Worm (Caenorhabditis elegans) whole organism, L1 larva: ENCODE data around the gene nfyc-1.
A peak's percentile ranks its signal among the peaks of the same experiment; 100 is the strongest.

Source experiments
- C04F5.9 ChIP-seq: sonication (generic microtip); optimal IDR thresholded peaks from 2 replicates; lab custom pipeline; 2016; ENCODE audit warnings: missing genetic modification characterization, missing compliant biosample characterization
- C16A3.4 ChIP-seq: fragments of 150-350 bp; optimal IDR thresholded peaks from 2 replicates; lab custom pipeline; 2014; ENCODE audit warnings: missing biosample characterization, missing genetic modification characterization
- F16B12.6 ChIP-seq: fragments of 150-350 bp; optimal IDR thresholded peaks from 2 replicates; lab custom pipeline; 2014; ENCODE audit warnings: missing biosample characterization, missing genetic modification characterization
- aha-1 ChIP-seq: fragments of 150-350 bp; optimal IDR thresholded peaks from 2 replicates; lab custom pipeline; 2014; ENCODE audit warnings: missing biosample characterization, missing genetic modification characterization
- alr-1 ChIP-seq: fragments of 200-800 bp; sonication (Bioruptor generic); optimal IDR thresholded peaks from 2 replicates; lab custom pipeline; 2018; ENCODE audit warnings: borderline replicate concordance, mild to moderate bottlenecking, missing genetic modification characterization, missing compliant biosample characterization
- ama-1 ChIP-seq: fragments of 150-350 bp; optimal IDR thresholded peaks from 2 replicates; lab custom pipeline; 2014
- blmp-1 ChIP-seq: fragments of 150-350 bp; optimal IDR thresholded peaks from 2 replicates; lab custom pipeline; 2014; ENCODE audit warnings: missing biosample characterization, missing genetic modification characterization
- ceh-63 ChIP-seq: fragments of 200-800 bp; sonication (Bioruptor generic); optimal IDR thresholded peaks from 2 replicates; lab custom pipeline; 2018; ENCODE audit warnings: mild to moderate bottlenecking, missing genetic modification characterization, missing compliant biosample characterization
- ceh-90 ChIP-seq: sonication (generic microtip); optimal IDR thresholded peaks from 2 replicates; lab custom pipeline; 2016; ENCODE audit warnings: missing genetic modification characterization, missing compliant biosample characterization
- ces-1 ChIP-seq: fragments of 150-350 bp; optimal IDR thresholded peaks from 2 replicates; lab custom pipeline; 2014; ENCODE audit warnings: missing biosample characterization, missing genetic modification reagents, missing genetic modification characterization
- dpl-1 ChIP-seq, 3 experiments: fragments of 150-350 bp in 2 of 3; sonication (generic microtip) in 1 of 3; optimal IDR thresholded peaks; 2 replicates each; lab custom pipeline; 2014 to 2017; ENCODE audit warnings: missing biosample characterization in 3 of 3, missing genetic modification characterization in 3 of 3, missing genetic modification reagents in 3 of 3
- dsc-1 ChIP-seq: sonication (generic microtip); optimal IDR thresholded peaks from 2 replicates; lab custom pipeline; 2016; ENCODE audit warnings: mild to moderate bottlenecking, missing genetic modification characterization, missing compliant biosample characterization
- efl-3 ChIP-seq: fragments of 200-800 bp; sonication (Bioruptor generic); optimal IDR thresholded peaks from 2 replicates; lab custom pipeline; 2018; ENCODE audit warnings: mild to moderate bottlenecking, missing genetic modification characterization, missing compliant biosample characterization
- egl-27 ChIP-seq, 2 experiments: fragments of 150-350 bp in 1 of 2; sonication (generic microtip); optimal IDR thresholded peaks; 3 replicates each; lab custom pipeline; 2017 to 2018; ENCODE audit warnings: missing biosample characterization in 2 of 2, missing genetic modification characterization in 2 of 2, missing genetic modification reagents in 2 of 2
- elt-2 ChIP-seq: sonication (generic microtip); optimal IDR thresholded peaks from 2 replicates; lab custom pipeline; 2016; ENCODE audit warnings: missing genetic modification characterization, mild to moderate bottlenecking, inconsistent platforms, missing compliant biosample characterization, missing genetic modification reagents
- elt-3 ChIP-seq, 6 experiments: fragments of 150-350 bp in 1 of 6; sonication (generic microtip); optimal IDR thresholded peaks; 2 replicates each; lab custom pipeline; 2017 to 2018; ENCODE audit warnings: missing biosample characterization in 6 of 6, missing genetic modification characterization in 6 of 6, inconsistent platforms in 1 of 6
- fkh-10 ChIP-seq: sonication (generic microtip); optimal IDR thresholded peaks from 2 replicates; lab custom pipeline; 2017; ENCODE audit warnings: missing biosample characterization, missing genetic modification reagents, missing genetic modification characterization
- fkh-4 ChIP-seq: sonication (generic microtip); optimal IDR thresholded peaks from 2 replicates; lab custom pipeline; 2016; ENCODE audit warnings: missing compliant biosample characterization, missing genetic modification characterization, borderline replicate concordance
- fkh-8 ChIP-seq: sonication (generic microtip); optimal IDR thresholded peaks from 2 replicates; lab custom pipeline; 2016; ENCODE audit warnings: mild to moderate bottlenecking, missing genetic modification characterization, missing compliant biosample characterization
- grh-1 ChIP-seq: fragments of 200-800 bp; sonication (Bioruptor generic); IDR thresholded peaks from 2 replicates; pipeline ENCODE4 v1.3.6; 2022; ENCODE audit warnings: missing genetic modification reagents, missing genetic modification characterization, missing compliant biosample characterization
- hpl-2 ChIP-seq: fragments of 150-350 bp; optimal IDR thresholded peaks from 2 replicates; lab custom pipeline; 2014; ENCODE audit warnings: missing biosample characterization, missing genetic modification reagents, missing genetic modification characterization
- isw-1 ChIP-seq: fragments of 200-800 bp; sonication (Bioruptor generic); IDR thresholded peaks from 2 replicates; pipeline ENCODE4 v1.3.6; 2022; ENCODE audit warnings: missing genetic modification characterization, missing compliant biosample characterization
- jun-1 ChIP-seq: fragments of 150-350 bp; optimal IDR thresholded peaks from 2 replicates; lab custom pipeline; 2014; ENCODE audit warnings: missing biosample characterization, missing genetic modification reagents, missing genetic modification characterization
- lin-13 ChIP-seq: fragments of 150-350 bp; optimal IDR thresholded peaks from 2 replicates; lab custom pipeline; 2014; ENCODE audit warnings: missing biosample characterization, missing genetic modification reagents, missing genetic modification characterization
- lin-14 ChIP-seq: fragments of 200-800 bp; sonication (Bioruptor generic); optimal IDR thresholded peaks from 2 replicates; lab custom pipeline; 2018; ENCODE audit warnings: mild to moderate bottlenecking, missing genetic modification characterization, moderate library complexity, missing compliant biosample characterization
- lin-15B ChIP-seq: fragments of 150-350 bp; sonication (generic microtip); optimal IDR thresholded peaks from 3 replicates; lab custom pipeline; 2014; ENCODE audit warnings: missing biosample characterization, missing genetic modification characterization
- lin-35 ChIP-seq, 2 experiments: fragments of 150-350 bp; optimal IDR thresholded peaks; 2 replicates each; lab custom pipeline; 2014; ENCODE audit warnings: missing biosample characterization in 2 of 2, missing genetic modification characterization in 2 of 2, missing genetic modification reagents in 2 of 2
- lsy-2 ChIP-seq, 2 experiments: fragments of 150-350 bp; optimal IDR thresholded peaks; 2 replicates each; lab custom pipeline; 2014; ENCODE audit warnings: missing biosample characterization in 2 of 2, missing genetic modification characterization in 2 of 2
- mab-9 ChIP-seq: fragments of 200-800 bp; sonication (Bioruptor generic); IDR thresholded peaks from 2 replicates; pipeline ENCODE4 v1.3.6; 2022; ENCODE audit warnings: missing genetic modification reagents, missing genetic modification characterization, missing compliant biosample characterization
- mep-1 ChIP-seq: fragments of 150-350 bp; optimal IDR thresholded peaks from 2 replicates; lab custom pipeline; 2014; ENCODE audit warnings: missing biosample characterization, missing genetic modification characterization
- nhr-11 ChIP-seq: fragments of 150-350 bp; optimal IDR thresholded peaks from 2 replicates; lab custom pipeline; 2014; ENCODE audit warnings: missing biosample characterization, missing genetic modification characterization
- nhr-20 ChIP-seq: sonication (generic microtip); optimal IDR thresholded peaks from 2 replicates; lab custom pipeline; 2016; ENCODE audit warnings: mild to moderate bottlenecking, missing genetic modification characterization, missing compliant biosample characterization
- nhr-28 ChIP-seq: fragments of 150-350 bp; optimal IDR thresholded peaks from 2 replicates; lab custom pipeline; 2014; ENCODE audit warnings: missing biosample characterization, missing genetic modification characterization
- nhr-47 ChIP-seq: sonication (generic microtip); optimal IDR thresholded peaks from 2 replicates; lab custom pipeline; 2016; ENCODE audit warnings: mild to moderate bottlenecking, missing genetic modification characterization, moderate library complexity, missing compliant biosample characterization
- nhr-76 ChIP-seq: sonication (generic microtip); optimal IDR thresholded peaks from 2 replicates; lab custom pipeline; 2017; ENCODE audit warnings: missing biosample characterization, missing genetic modification characterization
- nhr-84 ChIP-seq: sonication (generic microtip); optimal IDR thresholded peaks from 2 replicates; lab custom pipeline; 2017; ENCODE audit warnings: missing biosample characterization, missing genetic modification characterization
- nhr-85 ChIP-seq: sonication (generic microtip); peaks from one replicate; lab custom pipeline; 2016; ENCODE audit warnings: missing genetic modification characterization, inconsistent platforms, missing compliant biosample characterization
- nhr-90 ChIP-seq: sonication (generic microtip); optimal IDR thresholded peaks from 2 replicates; lab custom pipeline; 2016; ENCODE audit warnings: mild to moderate bottlenecking, missing genetic modification characterization, missing compliant biosample characterization; ENCODE audit not compliant: poor library complexity
- pag-3 ChIP-seq: sonication (generic microtip); optimal IDR thresholded peaks from 2 replicates; lab custom pipeline; 2017; ENCODE audit warnings: missing genetic modification characterization, mild to moderate bottlenecking, missing compliant biosample characterization, antibody characterized with exemption, borderline replicate concordance; ENCODE audit not compliant: insufficient read depth
- pax-3 ChIP-seq: fragments of 200-800 bp; sonication (Bioruptor generic); optimal IDR thresholded peaks from 2 replicates; lab custom pipeline; 2018; ENCODE audit warnings: mild to moderate bottlenecking, missing genetic modification characterization, moderate library complexity, missing compliant biosample characterization
- rnt-1 ChIP-seq: sonication (generic microtip); optimal IDR thresholded peaks from 2 replicates; lab custom pipeline; 2016; ENCODE audit warnings: mild to moderate bottlenecking, missing genetic modification characterization, moderate library complexity, missing compliant biosample characterization
- snu-23 ChIP-seq: sonication (generic microtip); optimal IDR thresholded peaks from 2 replicates; lab custom pipeline; 2016; ENCODE audit warnings: missing genetic modification characterization, missing compliant biosample characterization
- sox-4 ChIP-seq: sonication (generic microtip); optimal IDR thresholded peaks from 2 replicates; lab custom pipeline; 2016; ENCODE audit warnings: missing genetic modification characterization, missing compliant biosample characterization
- sptf-1 ChIP-seq: fragments of 150-350 bp; optimal IDR thresholded peaks from 2 replicates; lab custom pipeline; 2014; ENCODE audit warnings: missing biosample characterization, missing genetic modification characterization
- swsn-7 ChIP-seq: sonication (generic microtip); optimal IDR thresholded peaks from 2 replicates; lab custom pipeline; 2016; ENCODE audit warnings: missing genetic modification characterization, missing compliant biosample characterization
- tbx-2 ChIP-seq: sonication (generic microtip); optimal IDR thresholded peaks from 2 replicates; lab custom pipeline; 2016; ENCODE audit warnings: missing genetic modification characterization, missing compliant biosample characterization
- tlp-1 ChIP-seq: fragments of 150-350 bp; optimal IDR thresholded peaks from 2 replicates; lab custom pipeline; 2014; ENCODE audit warnings: missing biosample characterization, missing genetic modification characterization
- unc-62 ChIP-seq: fragments of 150-350 bp; optimal IDR thresholded peaks from 2 replicates; lab custom pipeline; 2014; ENCODE audit warnings: missing biosample characterization, missing genetic modification reagents, missing genetic modification characterization
- unc-86 ChIP-seq: sonication (generic microtip); optimal IDR thresholded peaks from 2 replicates; lab custom pipeline; 2016; ENCODE audit warnings: missing genetic modification characterization, missing compliant biosample characterization
- vab-15 ChIP-seq: sonication (generic microtip); optimal IDR thresholded peaks from 2 replicates; lab custom pipeline; 2017; ENCODE audit warnings: missing genotype, mild to moderate bottlenecking, missing genetic modification characterization, missing compliant biosample characterization
- xbp-1 ChIP-seq: sonication (generic microtip); optimal IDR thresholded peaks from 2 replicates; lab custom pipeline; 2016; ENCODE audit warnings: missing genetic modification characterization, missing compliant biosample characterization
- zip-4 ChIP-seq: fragments of 200-800 bp; sonication (Bioruptor generic); optimal IDR thresholded peaks from 2 replicates; lab custom pipeline; 2018; ENCODE audit warnings: mild to moderate bottlenecking, missing genetic modification characterization, moderate library complexity, missing compliant biosample characterization
- ztf-11 ChIP-seq, 2 experiments: sonication (generic microtip); optimal IDR thresholded peaks; 2 replicates each; lab custom pipeline; 2016 to 2017; ENCODE audit warnings: missing genetic modification characterization in 2 of 2, missing biosample characterization in 1 of 2, missing compliant biosample characterization in 1 of 2

Gene nfyc-1

ce11 chrII:66322-66721 lies 22.6 kb downstream of the nfyc-1 start:
- no peak for TF ChIP-seq ceh-90
- TF ChIP-seq nhr-90 (tag; lab: Kevin White, UChicago), result peak; percentile 68
- TF ChIP-seq jun-1 (tag; lab: Kevin White, UChicago), result peak; percentile 17
- no peak for TF ChIP-seq unc-62 (GFP tag; lab: Kevin White, UChicago)
- no peak for TF ChIP-seq ama-1 (lab: Kevin White, UChicago)
- no peak for TF ChIP-seq nhr-84 (tag; lab: Kevin White, UChicago)
- TF ChIP-seq grh-1 (GFP tag; lab: Robert Waterston, UW), result peak; percentile 33; the same call in 1 of the 2 replicates
- peak in 3 of 6 experiments; percentile 41 to 63 (median 47) for TF ChIP-seq elt-3 (tag; optimal IDR thresholded peaks at IDR 0.05; lab: Kevin White, UChicago)
- TF ChIP-seq alr-1 (tag; lab: Kevin White, UChicago), result no peak
- no peak for TF ChIP-seq efl-3 (GFP tag; lab: Kevin White, UChicago)
- no peak for TF ChIP-seq fkh-4
- TF ChIP-seq lin-14 (GFP tag; lab: Kevin White, UChicago), result peak; percentile 80
- no peak for TF ChIP-seq hpl-2 (GFP tag; lab: Kevin White, UChicago)
- TF ChIP-seq lin-35 (GFP tag; optimal IDR thresholded peaks at IDR 0.05; lab: Kevin White, UChicago), result peak in 1 of 2 experiments; percentile 62
- TF ChIP-seq C16A3.4 (tag; lab: Kevin White, UChicago), result peak; percentile 21
- no peak for TF ChIP-seq C04F5.9
- peak; percentile 49 for TF ChIP-seq pag-3 (tag; lab: Kevin White, UChicago)
- no peak for TF ChIP-seq tlp-1 (tag; lab: Kevin White, UChicago)
- peak; percentile 79 for TF ChIP-seq mep-1 (tag; lab: Kevin White, UChicago)
- no peak for TF ChIP-seq fkh-8 (tag; lab: Kevin White, UChicago)
- TF ChIP-seq zip-4, result no peak
- TF ChIP-seq nhr-20, result peak; percentile 60
- no peak for TF ChIP-seq ces-1
- no peak for TF ChIP-seq ztf-11 (tag; optimal IDR thresholded peaks at IDR 0.05; lab: Kevin White, UChicago)
- TF ChIP-seq nhr-11 (tag; lab: Kevin White, UChicago), result no peak
- TF ChIP-seq xbp-1 (tag; lab: Kevin White, UChicago), result no peak
- TF ChIP-seq blmp-1 (tag; lab: Kevin White, UChicago), result peak; percentile 88
- TF ChIP-seq dsc-1 (tag; lab: Kevin White, UChicago), result no peak
- TF ChIP-seq dpl-1 (GFP tag; optimal IDR thresholded peaks at IDR 0.05; lab: Kevin White, UChicago), result peak in 2 of 3 experiments; percentile 11 to 34
- peak; percentile 0 for TF ChIP-seq tbx-2
- TF ChIP-seq swsn-7 (tag; lab: Kevin White, UChicago), result peak; percentile 33
- no peak for TF ChIP-seq egl-27 (tag; optimal IDR thresholded peaks at IDR 0.05; lab: Kevin White, UChicago)
- TF ChIP-seq ceh-63 (GFP tag; lab: Kevin White, UChicago), result no peak
- TF ChIP-seq nhr-47 (tag; lab: Kevin White, UChicago), result peak; percentile 54
- peak; percentile 92 for TF ChIP-seq nhr-85 (tag; lab: Kevin White, UChicago)
- TF ChIP-seq nhr-28 (tag; lab: Kevin White, UChicago), result no peak
- no peak for TF ChIP-seq lin-13 (GFP tag; lab: Kevin White, UChicago)
- TF ChIP-seq lin-15B (tag; lab: Kevin White, UChicago), result no peak
- no peak for TF ChIP-seq isw-1 (GFP tag; lab: Robert Waterston, UW)
- TF ChIP-seq unc-86 (tag; lab: Kevin White, UChicago), result no peak
- peak in 1 of 2 experiments; percentile 61 for TF ChIP-seq lsy-2 (tag; optimal IDR thresholded peaks at IDR 0.05; lab: Kevin White, UChicago)
- TF ChIP-seq F16B12.6, result no peak
- no peak for TF ChIP-seq vab-15 (tag; lab: Kevin White, UChicago)
- TF ChIP-seq pax-3, result no peak
- no peak for TF ChIP-seq elt-2 (tag; lab: Kevin White, UChicago)
- TF ChIP-seq snu-23 (GFP tag; lab: Kevin White, UChicago), result peak; percentile 71
- TF ChIP-seq sox-4 (tag; lab: Kevin White, UChicago), result no peak
- no peak for TF ChIP-seq rnt-1
- TF ChIP-seq mab-9 (GFP tag; lab: Robert Waterston, UW), result no peak
- TF ChIP-seq fkh-10 (GFP tag; lab: Kevin White, UChicago), result no peak
- no peak for TF ChIP-seq aha-1 (tag; lab: Kevin White, UChicago)
- no peak for TF ChIP-seq sptf-1 (tag; lab: Kevin White, UChicago)
- TF ChIP-seq nhr-76, result no peak
